Fruit fly (Drosophila melanogaster) whole organism, embryonic: ENCODE results near the gene CG8176.
A peak's percentile ranks its signal among the peaks of the same experiment; 100 is the strongest.

Source experiments
- BtbVII ChIP-seq: fragments of 200-800 bp; sonication (Bioruptor generic); optimal IDR thresholded peaks from 3 replicates; lab custom pipeline; 2017; ENCODE audit warnings: missing biosample characterization, mild to moderate bottlenecking, missing genetic modification characterization
- CG10321 ChIP-seq: fragments of 200-800 bp; sonication (Bioruptor generic); IDR thresholded peaks from 2 replicates; pipeline ENCODE4 v1.3.6; 2022; ENCODE audit warnings: missing biosample characterization, missing genetic modification characterization
- CG11696 ChIP-seq: fragments of 200-800 bp; sonication (Bioruptor generic); IDR thresholded peaks from 2 replicates; pipeline ENCODE4 v1.3.6; 2022; ENCODE audit warnings: missing biosample characterization, missing genetic modification characterization
- CG11723 ChIP-seq: fragments of 200-800 bp; sonication (Bioruptor generic); optimal IDR thresholded peaks from 2 replicates; lab custom pipeline; 2017; ENCODE audit warnings: missing biosample characterization, mild to moderate bottlenecking, missing genetic modification characterization
- CG12071 ChIP-seq: fragments of 200-800 bp; sonication (Bioruptor generic); optimal IDR thresholded peaks from 3 replicates; lab custom pipeline; 2018; ENCODE audit warnings: missing biosample characterization, mild to moderate bottlenecking, missing genetic modification characterization
- CG12155 ChIP-seq: fragments of 200-800 bp; sonication (Bioruptor generic); optimal IDR thresholded peaks from 3 replicates; lab custom pipeline; 2016; ENCODE audit warnings: missing biosample characterization, missing genetic modification characterization
- CG17328 ChIP-seq: fragments of 200-800 bp; sonication (Bioruptor generic); IDR thresholded peaks from 2 replicates; pipeline ENCODE4 v1.3.6; 2022; ENCODE audit warnings: missing biosample characterization, missing genetic modification characterization
- CG17612 ChIP-seq: fragments of 200-800 bp; sonication (Bioruptor generic); IDR thresholded peaks from 2 replicates; pipeline ENCODE4 v1.3.6; 2022; ENCODE audit warnings: missing biosample characterization, missing genetic modification characterization
- CG2712 ChIP-seq: fragments of 200-800 bp; optimal IDR thresholded peaks from 3 replicates; lab custom pipeline; 2019; ENCODE audit warnings: missing biosample characterization, mild to moderate bottlenecking, missing genetic modification characterization, moderate library complexity
- CG3163 ChIP-seq: fragments of 200-800 bp; sonication (Bioruptor generic); optimal IDR thresholded peaks from 3 replicates; lab custom pipeline; 2016; ENCODE audit warnings: missing biosample characterization, missing genetic modification characterization
- CG4854 ChIP-seq: fragments of 200-800 bp; sonication (Bioruptor generic); optimal IDR thresholded peaks from 2 replicates; lab custom pipeline; 2016; ENCODE audit warnings: missing biosample characterization, missing genetic modification characterization, inconsistent platforms
- CG5245 ChIP-seq: fragments of 200-800 bp; sonication (Bioruptor generic); optimal IDR thresholded peaks from 3 replicates; lab custom pipeline; 2016; ENCODE audit warnings: missing biosample characterization, missing genetic modification characterization
- CG5953 ChIP-seq: fragments of 200-800 bp; sonication (Bioruptor generic); IDR thresholded peaks from 2 replicates; pipeline ENCODE4 v1.3.6; 2022; ENCODE audit warnings: missing biosample characterization, missing genetic modification characterization
- CG6175 ChIP-seq: fragments of 200-800 bp; sonication (Bioruptor generic); IDR thresholded peaks from 3 replicates; pipeline ENCODE4 v1.3.6; 2022; ENCODE audit warnings: missing biosample characterization, missing genetic modification characterization
- CG6765 ChIP-seq: fragments of 200-800 bp; sonication (Bioruptor generic); optimal IDR thresholded peaks from 3 replicates; lab custom pipeline; 2017; ENCODE audit warnings: missing biosample characterization, mild to moderate bottlenecking, missing genetic modification characterization
- CG6854 ChIP-seq: fragments of 200-800 bp; sonication (Bioruptor generic); optimal IDR thresholded peaks from 3 replicates; lab custom pipeline; 2017; ENCODE audit warnings: missing biosample characterization, mild to moderate bottlenecking, missing genetic modification characterization
- CG7271 ChIP-seq: fragments of 200-800 bp; sonication (Bioruptor generic); optimal IDR thresholded peaks from 2 replicates; lab custom pipeline; 2018; ENCODE audit warnings: missing biosample characterization, mild to moderate bottlenecking, missing genetic modification characterization, moderate library complexity
- CTCF ChIP-seq: fragments of 200-800 bp; sonication (Bioruptor generic); optimal IDR thresholded peaks from 2 replicates; lab custom pipeline; 2017; ENCODE audit warnings: missing biosample characterization, mild to moderate bottlenecking, missing genetic modification characterization, moderate library complexity
- D19B ChIP-seq: fragments of 200-800 bp; sonication (Bioruptor generic); optimal IDR thresholded peaks from 2 replicates; lab custom pipeline; 2017; ENCODE audit warnings: missing biosample characterization, mild to moderate bottlenecking, missing genetic modification characterization
- Eip74EF ChIP-seq, 2 experiments: fragments of 200-800 bp in 1 of 2; fragments of >200 bp in 1 of 2; sonication (Bioruptor generic) in 1 of 2; optimal IDR thresholded peaks; 2 replicates each; lab custom pipeline; 2017 to 2019; ENCODE audit warnings: missing biosample characterization in 2 of 2, missing genetic modification characterization in 2 of 2, mild to moderate bottlenecking in 1 of 2, moderate library complexity in 1 of 2
- H15 ChIP-seq: fragments of 200-800 bp; sonication (Bioruptor generic); IDR thresholded peaks from 3 replicates; pipeline ENCODE4 v1.3.6; 2022; ENCODE audit warnings: missing biosample characterization, missing genetic modification characterization
- Hand ChIP-seq: fragments of 200-800 bp; sonication (Bioruptor generic); optimal IDR thresholded peaks from 2 replicates; lab custom pipeline; 2017; ENCODE audit warnings: mild to moderate bottlenecking, missing biosample characterization, missing genetic modification reagents, missing genetic modification characterization
- Hr39 ChIP-seq: fragments of >200 bp; optimal IDR thresholded peaks from 2 replicates; lab custom pipeline; 2017
- Hr78 ChIP-seq, 2 experiments: fragments of 200-800 bp in 1 of 2; fragments of >200 bp in 1 of 2; sonication (Bioruptor generic) in 1 of 2; optimal IDR thresholded peaks; 2 replicates each; lab custom pipeline; 2017 to 2019; ENCODE audit warnings: missing biosample characterization in 2 of 2, missing genetic modification characterization in 2 of 2, mild to moderate bottlenecking in 1 of 2, moderate library complexity in 1 of 2
- Lpt ChIP-seq: fragments of >200 bp; optimal IDR thresholded peaks from 2 replicates; lab custom pipeline; 2018; ENCODE audit warnings: missing biosample characterization, missing genetic modification characterization
- NFAT ChIP-seq: fragments of 200-800 bp; sonication (Bioruptor generic); IDR thresholded peaks from 2 replicates; pipeline ENCODE4 v1.3.6; 2022; ENCODE audit warnings: missing biosample characterization, missing genetic modification characterization
- Opbp ChIP-seq: fragments of 200-800 bp; sonication (Bioruptor generic); IDR thresholded peaks from 3 replicates; pipeline ENCODE4 v1.3.6; 2022; ENCODE audit warnings: missing biosample characterization, missing genetic modification characterization; ENCODE audit not compliant: partially characterized antibody
- Side ChIP-seq: fragments of 200-800 bp; sonication (Bioruptor generic); optimal IDR thresholded peaks from 2 replicates; lab custom pipeline; 2016; ENCODE audit warnings: missing biosample characterization, missing genetic modification characterization
- Spps ChIP-seq: fragments of 200-800 bp; sonication (Bioruptor generic); optimal IDR thresholded peaks from 2 replicates; lab custom pipeline; 2018; ENCODE audit warnings: missing biosample characterization, mild to moderate bottlenecking, missing genetic modification characterization
- Ssrp ChIP-seq: fragments of 200-800 bp; sonication (Bioruptor generic); optimal IDR thresholded peaks from 2 replicates; lab custom pipeline; 2018; ENCODE audit warnings: missing biosample characterization, mild to moderate bottlenecking, missing genetic modification characterization, moderate library complexity
- Tbp ChIP-seq: fragments of >200 bp; optimal IDR thresholded peaks from 2 replicates; lab custom pipeline; 2018; ENCODE audit warnings: missing biosample characterization, missing genetic modification characterization
- ab ChIP-seq: fragments of 200-800 bp; sonication (Bioruptor generic); optimal IDR thresholded peaks from 2 replicates; lab custom pipeline; 2016; ENCODE audit warnings: missing biosample characterization, missing genetic modification characterization
- amos ChIP-seq: fragments of 200-800 bp; sonication (Bioruptor generic); IDR thresholded peaks from 2 replicates; pipeline ENCODE4 v1.3.6; 2022; ENCODE audit warnings: missing biosample characterization, missing genetic modification characterization; ENCODE audit not compliant: partially characterized antibody
- az2 ChIP-seq: fragments of 200-800 bp; sonication (Bioruptor generic); optimal IDR thresholded peaks from 3 replicates; lab custom pipeline; 2016; ENCODE audit warnings: missing biosample characterization, missing genetic modification characterization
- bbx ChIP-seq: fragments of 200-800 bp; sonication (Bioruptor generic); IDR thresholded peaks from 2 replicates; pipeline ENCODE4 v1.3.6; 2022; ENCODE audit warnings: missing biosample characterization, missing genetic modification characterization; ENCODE audit not compliant: partially characterized antibody
- br ChIP-seq: fragments of >200 bp; optimal IDR thresholded peaks from 2 replicates; lab custom pipeline; 2017
- ci ChIP-seq: fragments of 200-800 bp; sonication (Bioruptor generic); IDR thresholded peaks from 3 replicates; pipeline ENCODE4 v1.3.6; 2022; ENCODE audit warnings: missing biosample characterization, missing genetic modification characterization
- esg ChIP-seq: fragments of 200-800 bp; sonication (Bioruptor generic); conservative IDR thresholded peaks from 2 replicates; pipeline ENCODE4 v1.3.6; 2022; ENCODE audit warnings: missing biosample characterization, missing genetic modification characterization
- grau ChIP-seq: fragments of 200-800 bp; optimal IDR thresholded peaks from 3 replicates; lab custom pipeline; 2019; ENCODE audit warnings: missing biosample characterization, mild to moderate bottlenecking, missing genetic modification characterization, moderate library complexity
- ham ChIP-seq: fragments of 200-800 bp; sonication (Bioruptor generic); IDR thresholded peaks from 2 replicates; pipeline ENCODE4 v1.3.6; 2022; ENCODE audit warnings: missing biosample characterization, missing genetic modification characterization
- ken ChIP-seq: fragments of 200-800 bp; sonication (Bioruptor generic); IDR thresholded peaks from 3 replicates; pipeline ENCODE4 v1.3.6; 2022; ENCODE audit warnings: missing biosample characterization, missing genetic modification characterization
- knrl ChIP-seq: fragments of 200-800 bp; sonication (Bioruptor generic); IDR thresholded peaks from 3 replicates; pipeline ENCODE4 v1.3.6; 2022; ENCODE audit warnings: missing biosample characterization, missing genetic modification characterization; ENCODE audit not compliant: partially characterized antibody
- lola ChIP-seq, 3 experiments: fragments of >200 bp in 2 of 3; fragments of 200-800 bp in 1 of 3; sonication (Bioruptor generic) in 1 of 3; optimal IDR thresholded peaks; 2 replicates each; lab custom pipeline; 2017 to 2019; ENCODE audit warnings: missing biosample characterization in 3 of 3, missing genetic modification characterization in 3 of 3, mild to moderate bottlenecking in 1 of 3, moderate library complexity in 1 of 3
- maf-S ChIP-seq: fragments of 200-800 bp; sonication (Bioruptor generic); optimal IDR thresholded peaks from 2 replicates; lab custom pipeline; 2016; ENCODE audit warnings: missing biosample characterization, missing genetic modification characterization
- nerfin-1 ChIP-seq: fragments of 200-800 bp; sonication (Bioruptor generic); optimal IDR thresholded peaks from 3 replicates; lab custom pipeline; 2019; ENCODE audit warnings: missing biosample characterization, mild to moderate bottlenecking, missing genetic modification characterization, moderate library complexity
- nmo ChIP-seq: fragments of 200-800 bp; sonication (Bioruptor generic); optimal IDR thresholded peaks from 2 replicates; lab custom pipeline; 2018; ENCODE audit warnings: missing biosample characterization, mild to moderate bottlenecking, missing genetic modification characterization, moderate library complexity
- oc ChIP-seq: fragments of 200-800 bp; sonication (Bioruptor generic); optimal IDR thresholded peaks from 2 replicates; lab custom pipeline; 2018; ENCODE audit warnings: missing biosample characterization, mild to moderate bottlenecking, missing genetic modification characterization, moderate library complexity
- psq ChIP-seq: fragments of 200-800 bp; sonication (Bioruptor generic); optimal IDR thresholded peaks from 2 replicates; lab custom pipeline; 2017; ENCODE audit warnings: missing biosample characterization, missing genetic modification characterization
- ranshi ChIP-seq: fragments of 200-800 bp; sonication (Bioruptor generic); IDR thresholded peaks from 2 replicates; pipeline ENCODE4 v1.3.6; 2022; ENCODE audit warnings: missing biosample characterization, missing genetic modification characterization
- ssp ChIP-seq: fragments of 200-800 bp; sonication (Bioruptor generic); IDR thresholded peaks from 2 replicates; pipeline ENCODE4 v1.3.6; 2022; ENCODE audit warnings: missing biosample characterization, missing genetic modification characterization
- wor ChIP-seq: fragments of 200-800 bp; sonication (Bioruptor generic); IDR thresholded peaks from 2 replicates; pipeline ENCODE4 v1.3.6; 2022; ENCODE audit warnings: missing biosample characterization, missing genetic modification characterization

The CG8176 gene

DNA sequence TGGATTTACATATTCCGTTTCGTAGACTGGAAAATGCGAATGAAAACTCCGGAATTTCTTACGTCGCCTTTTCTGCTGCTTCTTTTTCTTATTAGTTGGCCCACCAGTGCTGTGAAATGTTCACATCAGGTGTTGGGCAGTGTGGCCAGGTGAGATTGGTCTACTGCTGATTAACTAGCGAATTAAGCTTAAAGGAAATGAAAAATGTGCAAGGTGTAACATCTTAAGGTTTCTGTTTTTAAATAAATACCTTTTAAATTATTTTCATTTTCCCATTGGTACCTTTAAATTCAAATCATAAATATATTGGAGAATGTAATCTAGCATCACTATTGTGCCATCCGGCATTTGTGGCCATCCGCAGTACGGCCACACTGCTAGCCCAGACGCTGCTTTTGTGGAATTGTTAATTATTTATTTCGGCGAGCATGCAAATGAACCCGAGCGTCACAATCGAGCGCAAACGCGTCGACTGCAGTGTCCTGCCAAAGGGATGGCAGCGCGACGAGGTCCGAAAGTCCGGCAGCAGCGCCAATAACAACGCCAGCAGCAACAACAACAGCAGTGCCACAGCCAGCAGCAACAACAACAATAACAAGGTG is 43.7 kb downstream of the CG8176 start, which contains the start of the genes AP-1mu and MBD-like (continued):
- TF ChIP-seq Ssrp (tag; lab: Kevin White, UChicago), result peak; percentile 54
- TF ChIP-seq CG17328 (GFP tag; lab: Robert Waterston, UW), result no peak
- peak; percentile 29; the same call in 1 of the 2 replicates for TF ChIP-seq amos (GFP tag; lab: Robert Waterston, UW)
- TF ChIP-seq ranshi (GFP tag; lab: Robert Waterston, UW), result peak; percentile 58; the same call in 1 of the 2 replicates
- no peak for TF ChIP-seq CG17612 (GFP tag; lab: Robert Waterston, UW)
- peak; percentile 42; the same call in 1 of the 3 replicates for TF ChIP-seq knrl (GFP tag; lab: Robert Waterston, UW)
- TF ChIP-seq Hr39 (lab: Kevin White, UChicago), result no peak
- peak; percentile 58 for TF ChIP-seq CG4854 (GFP tag; lab: Kevin White, UChicago)
- no peak for TF ChIP-seq br
- peak; percentile 71 for TF ChIP-seq CG2712
- no peak for TF ChIP-seq Lpt (GFP tag; lab: Kevin White, UChicago)
- TF ChIP-seq ham (GFP tag; lab: Robert Waterston, UW), result no peak
- TF ChIP-seq CG6175 (GFP tag; lab: Robert Waterston, UW), result no peak
- no peak for TF ChIP-seq Hand (GFP tag; lab: Kevin White, UChicago)
- TF ChIP-seq CG6765, result peak; percentile 33
- TF ChIP-seq CG11696, result no peak
- peak; percentile 74 for TF ChIP-seq CG12155 (GFP tag; lab: Kevin White, UChicago)
- TF ChIP-seq esg (GFP tag; lab: Robert Waterston, UW), result peak; percentile 55
- TF ChIP-seq ssp, result peak; percentile 35; the same call in 1 of the 2 replicates
- TF ChIP-seq Hr78 (GFP tag; optimal IDR thresholded peaks at IDR 0.05; lab: Kevin White, UChicago), result no peak
- no peak for TF ChIP-seq CG6854
- peak; percentile 63 for TF ChIP-seq maf-S (GFP tag; lab: Kevin White, UChicago)
- TF ChIP-seq CG10321 (GFP tag; lab: Robert Waterston, UW), result no peak
- TF ChIP-seq CG7271 (tag; lab: Kevin White, UChicago), result no peak
- no peak; the same call in 1 of the 2 replicates for TF ChIP-seq bbx (GFP tag; lab: Robert Waterston, UW)
- peak; percentile 39 for TF ChIP-seq Side (GFP tag; lab: Kevin White, UChicago)
- TF ChIP-seq CG11723 (GFP tag; lab: Kevin White, UChicago), result peak; percentile 15
- 0 out of 3 replicates have a peak, but pooled peaks have one; percentile 18 for TF ChIP-seq H15
- no peak for TF ChIP-seq Tbp (GFP tag; lab: Kevin White, UChicago)
- no peak for TF ChIP-seq oc (tag; lab: Kevin White, UChicago)
- peak; percentile 60 for TF ChIP-seq az2 (GFP tag; lab: Kevin White, UChicago)
- no peak for TF ChIP-seq D19B (GFP tag; lab: Kevin White, UChicago)
- no peak for TF ChIP-seq CG12071 (GFP tag; lab: Kevin White, UChicago)
- peak; percentile 65; the same call in 2 of the 3 replicates for TF ChIP-seq ken (GFP tag; lab: Robert Waterston, UW)
- TF ChIP-seq Spps, result no peak
- peak; percentile 40 for TF ChIP-seq BtbVII (GFP tag; lab: Kevin White, UChicago)
- no peak for TF ChIP-seq CG5953 (GFP tag; lab: Robert Waterston, UW)
- TF ChIP-seq NFAT (GFP tag; lab: Robert Waterston, UW), result no peak
- no peak for TF ChIP-seq CG3163 (GFP tag; lab: Kevin White, UChicago)
- TF ChIP-seq nmo (GFP tag; lab: Kevin White, UChicago), result peak; percentile 74
- TF ChIP-seq CTCF (GFP tag; lab: Kevin White, UChicago), result no peak
- TF ChIP-seq CG5245 (GFP tag; lab: Kevin White, UChicago), result no peak
- no peak for TF ChIP-seq psq (GFP tag; lab: Kevin White, UChicago)
- no peak for TF ChIP-seq ab (GFP tag; lab: Kevin White, UChicago)
- no peak for TF ChIP-seq Opbp (GFP tag; lab: Robert Waterston, UW)
- TF ChIP-seq ci (GFP tag; lab: Robert Waterston, UW), result 0 out of 3 replicates have a peak, but pooled peaks have one; percentile 41
- TF ChIP-seq Eip74EF (GFP tag; optimal IDR thresholded peaks at IDR 0.05; lab: Kevin White, UChicago), result no peak
- TF ChIP-seq wor (GFP tag; lab: Robert Waterston, UW), result peak; percentile 34; the same call in 1 of the 2 replicates
- peak; percentile 69 for TF ChIP-seq grau
- TF ChIP-seq nerfin-1, result peak; percentile 62
- TF ChIP-seq lola (GFP tag; optimal IDR thresholded peaks at IDR 0.05; lab: Kevin White, UChicago), result peak in 1 of 3 experiments; percentile 62
